Worm (Caenorhabditis elegans) whole organism, late embryonic: ENCODE measurements around the gene sre-48.

ENCODE experiments used
- C08G9.2 ChIP-seq: sonication (generic microtip); optimal IDR thresholded peaks from 2 replicates; lab custom pipeline; 2016; ENCODE audit warnings: mild to moderate bottlenecking, missing genetic modification characterization, moderate library complexity, missing compliant biosample characterization
- K02D7.2 ChIP-seq: sonication (generic microtip); optimal IDR thresholded peaks from 2 replicates; lab custom pipeline; 2017; ENCODE audit warnings: mild to moderate bottlenecking, missing genetic modification characterization, missing compliant biosample characterization
- ahr-1 ChIP-seq: sonication (generic microtip); optimal IDR thresholded peaks from 2 replicates; lab custom pipeline; 2016; ENCODE audit warnings: missing genetic modification characterization, missing compliant biosample characterization
- ama-1 ChIP-seq: fragments of 150-350 bp; optimal IDR thresholded peaks from 2 replicates; lab custom pipeline; 2014
- ceh-14 ChIP-seq: sonication (generic microtip); optimal IDR thresholded peaks from 2 replicates; lab custom pipeline; 2016; ENCODE audit warnings: missing genotype, missing genetic modification characterization, missing compliant biosample characterization
- ceh-2 ChIP-seq: sonication (generic microtip); optimal IDR thresholded peaks from 2 replicates; lab custom pipeline; 2016; ENCODE audit warnings: missing genotype, missing genetic modification characterization, missing compliant biosample characterization
- ceh-22 ChIP-seq: sonication (generic microtip); optimal IDR thresholded peaks from 2 replicates; lab custom pipeline; 2017; ENCODE audit warnings: missing biosample characterization, missing genetic modification characterization
- ceh-24 ChIP-seq: sonication (generic microtip); optimal IDR thresholded peaks from 2 replicates; lab custom pipeline; 2016; ENCODE audit warnings: mild to moderate bottlenecking, missing genetic modification characterization, missing compliant biosample characterization
- ceh-30 ChIP-seq: fragments of 150-350 bp; optimal IDR thresholded peaks from 2 replicates; lab custom pipeline; 2014; ENCODE audit warnings: missing biosample characterization, missing genetic modification characterization
- ceh-45 ChIP-seq: fragments of 200-800 bp; sonication (Bioruptor generic); IDR thresholded peaks from 2 replicates; pipeline ENCODE4 v1.3.6; 2022; ENCODE audit warnings: missing genetic modification reagents, missing genetic modification characterization, missing compliant biosample characterization
- ceh-48 ChIP-seq: sonication (generic microtip); optimal IDR thresholded peaks from 2 replicates; lab custom pipeline; 2016; ENCODE audit warnings: missing genetic modification characterization, inconsistent platforms, missing compliant biosample characterization
- ceh-6 ChIP-seq: fragments of 200-800 bp; sonication (Bioruptor generic); optimal IDR thresholded peaks from 2 replicates; lab custom pipeline; 2018; ENCODE audit warnings: mild to moderate bottlenecking, missing genetic modification characterization, missing compliant biosample characterization
- dve-1 ChIP-seq: sonication (generic microtip); optimal IDR thresholded peaks from 2 replicates; lab custom pipeline; 2017; ENCODE audit warnings: antibody characterized with exemption, mild to moderate bottlenecking, missing genetic modification characterization, missing compliant biosample characterization
- elt-4 ChIP-seq: sonication (generic microtip); optimal IDR thresholded peaks from 2 replicates; lab custom pipeline; 2016; ENCODE audit warnings: missing genetic modification characterization, missing compliant biosample characterization
- ets-4 ChIP-seq: sonication (generic microtip); optimal IDR thresholded peaks from 2 replicates; lab custom pipeline; 2016; ENCODE audit warnings: missing genetic modification characterization, missing compliant biosample characterization
- eyg-1 ChIP-seq: sonication (generic microtip); optimal IDR thresholded peaks from 2 replicates; lab custom pipeline; 2016; ENCODE audit warnings: missing genotype, missing genetic modification characterization, missing compliant biosample characterization
- fax-1 ChIP-seq: sonication (generic microtip); optimal IDR thresholded peaks from 2 replicates; lab custom pipeline; 2016; ENCODE audit warnings: missing genotype, missing genetic modification characterization, missing compliant biosample characterization
- fkh-10 ChIP-seq: fragments of 150-350 bp; optimal IDR thresholded peaks from 2 replicates; lab custom pipeline; 2014; ENCODE audit warnings: missing biosample characterization, missing genetic modification reagents, missing genetic modification characterization
- hlh-15 ChIP-seq: sonication (generic microtip); optimal IDR thresholded peaks from 2 replicates; lab custom pipeline; 2016; ENCODE audit warnings: missing genetic modification characterization, missing compliant biosample characterization
- hlh-30 ChIP-seq: sonication (generic microtip); optimal IDR thresholded peaks from 2 replicates; lab custom pipeline; 2017; ENCODE audit warnings: antibody characterized with exemption, missing genetic modification characterization, missing compliant biosample characterization; ENCODE audit not compliant: insufficient read depth
- mec-3 ChIP-seq: sonication (generic microtip); optimal IDR thresholded peaks from 2 replicates; lab custom pipeline; 2016; ENCODE audit warnings: borderline replicate concordance, missing genetic modification characterization, missing compliant biosample characterization
- nfya-1 ChIP-seq: sonication (generic microtip); optimal IDR thresholded peaks from 2 replicates; lab custom pipeline; 2017; ENCODE audit warnings: missing genetic modification characterization, mild to moderate bottlenecking, missing compliant biosample characterization, antibody characterized with exemption, moderate library complexity
- nhr-11 ChIP-seq: fragments of 150-350 bp; optimal IDR thresholded peaks from 2 replicates; lab custom pipeline; 2014; ENCODE audit warnings: missing biosample characterization, missing genetic modification characterization
- pat-9 ChIP-seq: fragments of 200-800 bp; sonication (Bioruptor generic); optimal IDR thresholded peaks from 2 replicates; lab custom pipeline; 2018; ENCODE audit warnings: mild to moderate bottlenecking, missing genetic modification characterization, moderate library complexity, missing compliant biosample characterization
- pax-1 ChIP-seq: fragments of 150-350 bp; optimal IDR thresholded peaks from 2 replicates; lab custom pipeline; 2014; ENCODE audit warnings: missing biosample characterization, missing genetic modification characterization
- sdc-2 ChIP-seq: sonication (generic microtip); optimal IDR thresholded peaks from 2 replicates; lab custom pipeline; 2016; ENCODE audit warnings: missing genotype, missing genetic modification characterization, missing compliant biosample characterization
- sox-4 ChIP-seq: sonication (generic microtip); optimal IDR thresholded peaks from 2 replicates; lab custom pipeline; 2017; ENCODE audit warnings: mild to moderate bottlenecking, missing genetic modification characterization, inconsistent platforms, missing compliant biosample characterization
- syd-9 ChIP-seq: sonication (generic microtip); optimal IDR thresholded peaks from 2 replicates; lab custom pipeline; 2016; ENCODE audit warnings: mild to moderate bottlenecking, missing genetic modification characterization, moderate library complexity, missing compliant biosample characterization
- tbx-7 ChIP-seq: sonication (generic microtip); optimal IDR thresholded peaks from 2 replicates; lab custom pipeline; 2016; ENCODE audit warnings: missing genotype, missing genetic modification characterization, missing compliant biosample characterization

Gene sre-48

DNA sequence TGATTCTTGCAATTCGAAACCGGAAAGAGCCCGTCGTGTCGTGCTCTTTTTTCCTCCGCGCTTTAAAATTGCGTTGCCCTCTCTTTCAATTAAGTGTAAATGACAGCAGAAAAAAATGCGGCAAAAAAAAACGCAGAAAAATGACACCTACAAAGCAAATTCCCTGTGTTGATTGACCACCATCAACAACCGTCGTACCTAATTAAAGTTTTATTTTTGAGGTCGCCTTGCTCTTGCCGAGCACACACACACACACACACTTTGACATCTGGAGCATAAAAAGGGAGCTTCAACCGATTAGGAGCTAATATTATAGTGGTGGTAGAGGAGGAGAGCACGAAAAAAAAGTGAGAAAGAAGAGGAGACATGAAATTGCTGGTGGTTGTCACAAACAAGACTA, 43.8 kb downstream of the sre-48 start:
- TF ChIP-seq ceh-30 (tag; lab: Kevin White, UChicago), result no peak
- no peak for TF ChIP-seq ceh-22 (tag; lab: Kevin White, UChicago)
- TF ChIP-seq ceh-14 (tag; lab: Kevin White, UChicago), result no peak
- TF ChIP-seq ahr-1 (tag; lab: Kevin White, UChicago), result no peak
- no peak for TF ChIP-seq nfya-1 (tag; lab: Kevin White, UChicago)
- TF ChIP-seq hlh-15 (tag; lab: Kevin White, UChicago), result no peak
- no peak for TF ChIP-seq ama-1 (lab: Kevin White, UChicago)
- no peak for TF ChIP-seq ceh-48
- TF ChIP-seq fkh-10 (GFP tag; lab: Kevin White, UChicago), result no peak
- TF ChIP-seq dve-1, result no peak
- TF ChIP-seq pat-9 (tag; lab: Kevin White, UChicago), result no peak
- no peak for TF ChIP-seq ceh-2 (tag; lab: Kevin White, UChicago)
- no peak for TF ChIP-seq K02D7.2
- TF ChIP-seq, all 69 proteins: peak for 0

DNA sequence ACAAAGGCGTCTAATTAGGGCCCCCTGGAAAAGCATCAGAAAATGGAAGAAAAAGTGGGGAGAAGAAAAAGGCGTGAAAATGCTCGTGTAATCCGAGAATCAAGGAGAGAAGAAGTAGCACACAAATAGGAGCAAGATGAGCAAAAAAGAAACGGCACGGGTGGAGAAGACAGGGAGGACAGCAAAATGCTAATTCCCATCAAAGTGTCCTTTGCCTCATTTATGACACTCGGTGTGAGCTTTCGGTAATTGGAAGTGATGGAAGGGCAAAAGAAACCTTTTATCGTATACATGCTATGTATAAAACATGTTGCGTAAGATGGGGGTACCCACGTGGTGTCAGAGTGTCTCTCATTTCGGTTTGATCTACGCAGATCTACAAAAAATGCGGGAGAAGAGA, 46.1 kb downstream of the sre-48 start:
- TF ChIP-seq sdc-2 (no peak), ceh-45 (GFP tag; lab: Robert Waterston, UW) (no peak), ceh-22 (tag; lab: Kevin White, UChicago) (no peak), hlh-30 (tag; lab: Kevin White, UChicago) (no peak), sox-4 (tag; lab: Kevin White, UChicago) (no peak), dve-1 (no peak), tbx-7 (tag; lab: Kevin White, UChicago) (no peak), pax-1 (tag; lab: Kevin White, UChicago) (no peak), syd-9 (tag; lab: Kevin White, UChicago) (no peak), C08G9.2 (tag; lab: Kevin White, UChicago) (no peak), nhr-11 (tag; lab: Kevin White, UChicago) (no peak)

DNA sequence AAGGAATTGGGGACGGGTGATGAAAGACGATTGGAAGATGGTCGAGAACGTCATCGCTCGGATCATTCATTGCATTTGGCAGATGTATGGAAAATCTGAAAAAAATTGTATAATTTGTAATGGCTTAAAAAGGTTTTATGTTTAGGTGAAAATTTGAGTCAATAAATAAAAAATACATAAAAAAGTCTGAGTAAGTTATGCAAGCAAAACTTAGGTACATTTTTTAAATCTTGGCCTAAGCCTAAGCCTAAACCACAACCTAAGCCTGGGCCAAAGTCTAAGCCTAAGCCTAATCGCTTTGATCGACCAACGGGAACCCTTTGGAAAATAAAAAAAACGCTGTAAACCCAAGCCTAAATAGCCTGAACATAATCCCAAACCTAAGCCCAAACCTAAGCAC, 47.7 kb downstream of the sre-48 start, which contains the start of gene hot-3:
TSS of gene hot-3 (minus strand) at position 101 of the 400 bp plus-strand sequence.
- no peak for TF ChIP-seq hlh-30 (tag; lab: Kevin White, UChicago)
- no peak for TF ChIP-seq fax-1 (tag; lab: Kevin White, UChicago)
- no peak for TF ChIP-seq mec-3 (tag; lab: Kevin White, UChicago)
- no peak for TF ChIP-seq dve-1
- no peak for TF ChIP-seq ceh-6
- no peak for TF ChIP-seq ceh-2 (tag; lab: Kevin White, UChicago)
- TF ChIP-seq ets-4, result no peak
- TF ChIP-seq ama-1 (lab: Kevin White, UChicago), result no peak
- no peak for TF ChIP-seq C08G9.2 (tag; lab: Kevin White, UChicago)
- TF ChIP-seq pat-9 (tag; lab: Kevin White, UChicago), result no peak
- TF ChIP-seq K02D7.2, result no peak
- TF ChIP-seq elt-4 (tag; lab: Kevin White, UChicago), result no peak
- TF ChIP-seq ceh-24, result no peak
- TF ChIP-seq eyg-1 (tag; lab: Kevin White, UChicago), result no peak
- no peak for TF ChIP-seq nhr-11 (tag; lab: Kevin White, UChicago)
